Worm (Caenorhabditis elegans): ENCODE data around the gene hrde-1.

The hrde-1 gene

DNA sequence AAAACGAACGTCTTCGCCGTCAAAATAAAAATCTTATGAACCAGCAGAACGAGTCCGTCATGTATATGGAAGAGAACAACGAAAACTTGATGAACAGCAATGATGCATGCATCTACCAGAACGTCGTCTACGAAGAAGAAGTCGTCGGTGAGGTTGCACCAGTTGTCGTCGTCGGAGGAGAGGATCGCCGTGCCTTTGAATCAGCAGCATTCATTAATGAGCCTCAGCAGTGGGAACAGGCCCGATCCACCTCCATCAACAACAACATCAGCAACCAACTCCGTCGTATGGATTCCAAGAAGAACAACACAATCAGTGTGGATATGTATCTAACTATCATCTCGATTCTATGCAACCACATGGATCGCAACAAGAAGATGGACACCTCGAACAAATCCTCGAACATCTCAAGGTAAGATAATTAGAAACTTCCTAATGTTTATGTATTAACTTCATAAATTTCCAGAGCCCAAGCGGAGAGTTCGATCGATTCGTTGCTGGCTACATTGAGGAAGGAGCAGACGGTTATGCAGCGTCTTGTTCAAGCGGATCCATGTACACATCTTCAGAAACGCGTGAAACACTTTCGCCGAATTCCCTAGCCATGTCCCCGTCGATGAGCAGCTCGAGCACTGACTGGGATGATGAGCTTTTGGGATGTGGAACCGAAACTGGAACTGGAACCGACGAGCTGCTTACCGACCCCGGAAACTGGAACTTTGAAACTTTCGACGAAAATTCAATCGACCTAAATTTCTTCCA is 18.6 kb upstream of the hrde-1 start:
- TF ChIP-seq ama-1 (optimal IDR thresholded peaks at IDR 0.05) = peak; percentile 52
- TF ChIP-seq nhr-25 (tag; optimal IDR thresholded peaks at IDR 0.05) = no peak
- TF ChIP-seq nhr-23 (tag; optimal IDR thresholded peaks at IDR 0.05) = peak; percentile 1

- peak; percentile 73 for TF ChIP-seq nhr-11 (tag; optimal IDR thresholded peaks at IDR 0.05)
- TF ChIP-seq unc-39 (tag; optimal IDR thresholded peaks at IDR 0.05) = no peak
- peak; percentile 94 for TF ChIP-seq lin-39 (tag; optimal IDR thresholded peaks at IDR 0.05)
- TF ChIP-seq nhr-67 (tag; optimal IDR thresholded peaks at IDR 0.05) = no peak
- TF ChIP-seq jun-1 (tag; optimal IDR thresholded peaks at IDR 0.05) = peak; percentile 96
- TF ChIP-seq elt-1 (tag; optimal IDR thresholded peaks at IDR 0.05) = no peak
- no peak for TF ChIP-seq zag-1 (tag; optimal IDR thresholded peaks at IDR 0.05)
- TF ChIP-seq ceh-28 (tag; optimal IDR thresholded peaks at IDR 0.05) = peak; percentile 75
- TF ChIP-seq ztf-11 (tag; optimal IDR thresholded peaks at IDR 0.05) = no peak
- peak; percentile 66 for TF ChIP-seq fkh-10 (GFP tag; optimal IDR thresholded peaks at IDR 0.05)
- peak; percentile 97 for TF ChIP-seq pqm-1 (tag; optimal IDR thresholded peaks at IDR 0.05)
- peak; percentile 80 for TF ChIP-seq hmg-11 (tag; optimal IDR thresholded peaks at IDR 0.05)
- peak; percentile 39 for TF ChIP-seq nhr-43 (tag; optimal IDR thresholded peaks at IDR 0.05; ENCODE audit: poor library complexity, severe bottlenecking)
- TF ChIP-seq nhr-76 (tag; optimal IDR thresholded peaks at IDR 0.05) = no peak
- TF ChIP-seq nhr-237 (tag; optimal IDR thresholded peaks at IDR 0.05) = no peak
- TF ChIP-seq lin-15B (tag; optimal IDR thresholded peaks at IDR 0.05) = peak; percentile 84
- TF ChIP-seq pha-4 (tag; optimal IDR thresholded peaks at IDR 0.05) = peak; percentile 95
- TF ChIP-seq snpc-4 (tag; optimal IDR thresholded peaks at IDR 0.05) = peak; percentile 76
- peak; percentile 45 for TF ChIP-seq ceh-82 (tag; optimal IDR thresholded peaks at IDR 0.05)
- TF ChIP-seq ztf-4 (tag; optimal IDR thresholded peaks at IDR 0.05) = no peak
- no peak for TF ChIP-seq nhr-77 (tag; optimal IDR thresholded peaks at IDR 0.05)
- no peak for TF ChIP-seq nhr-12 (tag; optimal IDR thresholded peaks at IDR 0.05)
- peak; percentile 94 for TF ChIP-seq nhr-25 (tag; optimal IDR thresholded peaks at IDR 0.05)
- TF ChIP-seq nfya-1 (tag; optimal IDR thresholded peaks at IDR 0.05; ENCODE audit: insufficient read depth) = peak; percentile 94
- TF ChIP-seq unc-62 (GFP tag; optimal IDR thresholded peaks at IDR 0.05) = peak; percentile 30
- TF ChIP-seq ama-1 (optimal IDR thresholded peaks at IDR 0.05) = peak; percentile 88
- TF ChIP-seq egl-5 (tag; optimal IDR thresholded peaks at IDR 0.05) = peak; percentile 90
- TF ChIP-seq fkh-2 (tag; optimal IDR thresholded peaks at IDR 0.05) = no peak
- TF ChIP-seq mdl-1 (tag; optimal IDR thresholded peaks at IDR 0.05) = peak; percentile 55
- TF ChIP-seq elt-2 (tag; optimal IDR thresholded peaks at IDR 0.05) = peak; percentile 98
- peak; percentile 81 for TF ChIP-seq lsy-12 (tag; optimal IDR thresholded peaks at IDR 0.05)
- TF ChIP-seq egl-27 (tag; optimal IDR thresholded peaks at IDR 0.05) = peak; percentile 86
- TF ChIP-seq ceh-16 (tag; optimal IDR thresholded peaks at IDR 0.05) = no peak
- peak in 2 of 3 experiments; percentile 35 to 41 for TF ChIP-seq elt-3 (tag; optimal IDR thresholded peaks at IDR 0.05)
- TF ChIP-seq sea-2 (GFP tag; optimal IDR thresholded peaks at IDR 0.05) = peak; percentile 75
- no peak for TF ChIP-seq mml-1 (tag; optimal IDR thresholded peaks at IDR 0.05)
- no peak for TF ChIP-seq eor-1 (tag; optimal IDR thresholded peaks at IDR 0.05)
- TF ChIP-seq fos-1 (tag; optimal IDR thresholded peaks at IDR 0.05) = peak; percentile 85
- peak; percentile 16 for TF ChIP-seq tbx-2 (tag; optimal IDR thresholded peaks at IDR 0.05)
- no peak for TF ChIP-seq ZK546.5 (tag; optimal IDR thresholded peaks at IDR 0.05)
- TF ChIP-seq ceh-9 (tag; optimal IDR thresholded peaks at IDR 0.05) = no peak
- no peak for TF ChIP-seq nhr-28 (tag; optimal IDR thresholded peaks at IDR 0.05)
- TF ChIP-seq R02D3.7 (tag; optimal IDR thresholded peaks at IDR 0.05) = peak; percentile 64
- TF ChIP-seq skn-1 (tag; optimal IDR thresholded peaks at IDR 0.05) = peak; percentile 88
- no peak for TF ChIP-seq aly-2 (tag; optimal IDR thresholded peaks at IDR 0.05)
- peak; percentile 89 for TF ChIP-seq nhr-23 (tag; optimal IDR thresholded peaks at IDR 0.05)
- TF ChIP-seq daf-12 (tag; optimal IDR thresholded peaks at IDR 0.05) = no peak
Measured at ce11 chrIII:4193659-4194103, 17.7 kb upstream of the hrde-1 start, which contains the start of gene xbp-1. xbp-1 (plus strand) TSS chrIII:4193809.

Measured in whole organism, L3 larva.